Worm (Caenorhabditis elegans) whole organism, young adult: Measurements from ENCODE around the gene oac-32.

Experiments used
- akir-1 ChIP-seq: fragments of 200-800 bp; sonication (Bioruptor generic); optimal IDR thresholded peaks from 2 replicates; lab custom pipeline; 2018; ENCODE audit warnings: mild to moderate bottlenecking, missing genetic modification characterization, moderate library complexity, missing compliant biosample characterization
- nhr-90 ChIP-seq: sonication (generic microtip); optimal IDR thresholded peaks from 2 replicates; lab custom pipeline; 2016; ENCODE audit warnings: missing genotype, mild to moderate bottlenecking, missing genetic modification characterization, missing compliant biosample characterization
- rec-8 ChIP-seq, 2 experiments: sonication (generic microtip); optimal IDR thresholded peaks; 2 replicates each; lab custom pipeline; 2016; ENCODE audit warnings: mild to moderate bottlenecking in 2 of 2, missing genetic modification characterization in 2 of 2, missing genetic modification reagents in 2 of 2, missing genotype in 2 of 2, missing biosample characterization in 1 of 2, missing compliant biosample characterization in 1 of 2, moderate library complexity in 1 of 2
- ztf-26 ChIP-seq: sonication (generic microtip); optimal IDR thresholded peaks from 2 replicates; lab custom pipeline; 2017; ENCODE audit warnings: missing genetic modification characterization, missing compliant biosample characterization

ce11 chrV:1540249-1540648, 5.3 kb downstream of the oac-32 start:
- TF ChIP-seq nhr-90 (tag; lab: Kevin White, UChicago) (no peak), rec-8 (tag; optimal IDR thresholded peaks at IDR 0.05; lab: Kevin White, UChicago) (no peak), ztf-26 (tag; lab: Kevin White, UChicago) (no peak), akir-1 (GFP tag; lab: Kevin White, UChicago) (no peak)
